Fruit fly (Drosophila melanogaster) whole organism: ENCODE results near the gene NO66.

Experiments
- CG8478 ChIP-seq: fragments of >200 bp; optimal IDR thresholded peaks from 2 replicates; lab custom pipeline; 2018; ENCODE audit warnings: inconsistent platforms
- Dll ChIP-seq: fragments of >200 bp; optimal IDR thresholded peaks from 2 replicates; lab custom pipeline; 2017
- EcR ChIP-seq, 2 experiments: fragments of >200 bp; optimal IDR thresholded peaks; 2 replicates each; lab custom pipeline; 2017; ENCODE audit warnings: missing biosample characterization in 2 of 2, missing genetic modification characterization in 2 of 2, missing genetic modification reagents in 2 of 2
- pan ChIP-seq: fragments of >200 bp; optimal IDR thresholded peaks from 2 replicates; lab custom pipeline; 2017
- psq ChIP-seq: fragments of >200 bp; optimal IDR thresholded peaks from 2 replicates; lab custom pipeline; 2017
- usp ChIP-seq: fragments of >200 bp; optimal IDR thresholded peaks from 2 replicates; lab custom pipeline; 2017; ENCODE audit warnings: missing biosample characterization, missing genetic modification characterization, mixed read lengths

NO66 gene

DNA sequence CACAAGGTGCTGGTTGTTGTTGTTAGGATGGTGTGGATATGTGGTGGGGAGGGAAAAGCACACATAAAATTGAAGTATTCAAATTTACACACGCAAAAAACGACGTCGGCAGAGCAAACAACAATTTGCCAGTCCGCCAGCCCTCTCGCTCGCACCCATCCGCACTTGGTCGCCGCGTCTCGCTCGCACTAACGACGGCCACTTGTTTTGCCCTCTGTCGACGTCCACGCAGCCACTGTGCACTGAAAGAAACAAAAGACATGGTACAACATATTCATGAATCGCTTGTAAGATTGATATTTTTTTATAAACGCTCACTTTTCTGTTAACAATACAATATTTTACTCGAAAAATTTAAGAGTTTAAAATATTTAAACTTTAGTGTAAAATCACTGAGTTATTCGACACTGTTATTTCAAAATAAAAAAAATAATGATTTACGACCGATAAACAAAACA, 4.7 kb downstream of the NO66 start:
- TF ChIP-seq usp (GFP tag; lab: Kevin White, UChicago) (no peak), pan (lab: Kevin White, UChicago) (no peak), psq (lab: Kevin White, UChicago) (no peak), EcR (GFP tag; optimal IDR thresholded peaks at IDR 0.05; lab: Kevin White, UChicago) (no peak), CG8478 (no peak), Dll (lab: Kevin White, UChicago) (no peak)

DNA sequence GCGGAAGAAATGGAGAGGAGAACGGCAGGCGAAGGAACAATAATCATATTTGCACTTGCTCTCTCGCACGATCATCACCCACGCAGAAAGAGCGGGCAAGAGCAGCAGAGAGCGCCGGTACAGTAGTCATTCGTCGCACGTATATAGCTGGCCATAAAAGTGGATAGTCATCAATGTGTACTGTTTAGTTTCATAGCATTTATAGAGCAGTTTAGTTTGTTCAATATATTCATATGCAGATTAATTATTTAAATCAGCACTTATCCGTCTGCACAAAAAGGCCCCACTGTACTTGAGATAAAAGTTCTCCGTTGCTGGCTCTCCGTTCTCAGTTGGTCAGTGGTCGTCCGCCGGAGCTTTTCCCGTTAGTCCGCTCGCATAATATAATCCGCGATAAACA, 5.5 kb downstream of the NO66 start:
- TF ChIP-seq pan (lab: Kevin White, UChicago): no peak
- TF ChIP-seq Dll (lab: Kevin White, UChicago): peak; percentile 57

- TF ChIP-seq usp (GFP tag; lab: Kevin White, UChicago) (no peak), pan (lab: Kevin White, UChicago) (no peak), Dll (lab: Kevin White, UChicago) (no peak)
Observed at dm6 chrX:4325346-4325745, 6.1 kb downstream of the NO66 start.

- no peak for TF ChIP-seq usp (GFP tag; lab: Kevin White, UChicago)
- TF ChIP-seq Dll (lab: Kevin White, UChicago): no peak
- TF ChIP-seq CG8478: no peak
- TF ChIP-seq pan (lab: Kevin White, UChicago): no peak
- TF ChIP-seq psq (lab: Kevin White, UChicago): no peak
- no peak for TF ChIP-seq EcR (GFP tag; optimal IDR thresholded peaks at IDR 0.05; lab: Kevin White, UChicago)
Observed at dm6 chrX:4329357-4329756, 10.1 kb downstream of the NO66 start, which contains the start of gene CG12693. Gene CG12693, minus strand, starts transcription at chrX:4329457.

DNA sequence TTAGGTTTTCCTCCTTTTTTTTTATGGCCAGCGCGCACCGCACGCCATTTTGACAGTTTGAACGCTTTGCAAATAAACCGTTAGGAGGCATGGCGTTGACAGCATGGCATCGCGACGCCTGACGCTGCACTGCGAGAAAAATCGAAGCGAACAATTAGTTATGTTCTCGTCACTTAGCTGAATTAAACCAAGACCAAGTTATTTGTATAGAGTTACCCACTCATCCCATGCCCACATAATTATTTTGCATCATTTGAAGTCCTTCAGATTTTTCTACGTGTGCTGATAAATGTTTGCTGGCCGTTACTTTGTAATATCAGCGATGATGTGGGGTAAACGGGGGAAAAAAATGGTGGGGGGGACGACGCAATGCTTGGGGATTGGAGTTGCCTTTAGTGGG, 10.6 kb downstream of the NO66 start:
- TF ChIP-seq Dll (lab: Kevin White, UChicago): no peak
- TF ChIP-seq EcR (GFP tag; optimal IDR thresholded peaks at IDR 0.05; lab: Kevin White, UChicago): no peak
- no peak for TF ChIP-seq CG8478
- TF ChIP-seq pan (lab: Kevin White, UChicago): no peak

DNA sequence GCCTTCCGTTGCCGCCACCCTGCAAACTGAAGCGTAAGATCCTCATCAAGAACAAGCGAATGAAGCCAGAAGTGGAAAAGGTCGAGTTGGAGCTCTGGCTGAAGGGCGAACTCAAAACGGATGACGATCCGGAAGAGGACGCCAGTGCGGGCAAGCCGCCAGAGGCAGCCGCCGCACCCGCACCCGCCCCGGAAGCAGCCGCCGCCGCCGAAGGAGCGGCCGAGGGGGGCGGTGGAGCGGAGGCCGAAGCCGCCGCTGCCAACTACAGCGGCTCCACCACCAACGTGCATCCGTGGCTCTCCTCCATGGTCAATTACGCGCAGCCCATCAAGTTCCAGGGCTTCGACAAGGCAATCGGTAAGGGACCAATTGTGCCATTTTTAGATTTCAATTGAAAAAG, 39.3 kb downstream of the NO66 start:
- TF ChIP-seq EcR (GFP tag; optimal IDR thresholded peaks at IDR 0.05; lab: Kevin White, UChicago): no peak
- TF ChIP-seq pan (lab: Kevin White, UChicago): no peak
- no peak for TF ChIP-seq psq (lab: Kevin White, UChicago)
- no peak for TF ChIP-seq usp (GFP tag; lab: Kevin White, UChicago)
- TF ChIP-seq Dll (lab: Kevin White, UChicago): no peak
- TF ChIP-seq CG8478: no peak

DNA sequence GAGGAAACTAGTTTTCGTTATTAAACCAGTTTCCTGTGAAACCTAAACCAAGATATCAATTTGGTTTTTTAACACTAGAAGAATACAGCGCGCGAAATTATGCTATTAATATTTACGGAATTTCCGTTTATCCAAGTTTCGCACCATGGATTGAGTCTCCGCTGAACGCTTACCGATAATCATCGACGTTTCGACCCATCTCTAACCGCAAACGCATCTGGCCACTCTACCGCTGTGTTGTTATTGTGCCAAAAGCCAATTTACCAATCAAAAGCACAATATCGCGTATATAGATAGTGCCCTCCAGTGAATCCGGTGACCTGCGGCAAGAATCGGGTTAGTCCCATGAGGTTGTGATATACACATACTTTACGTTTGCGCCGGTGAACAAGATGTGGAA, 47.0 kb downstream of the NO66 start, which contains the start of gene CG3626:
Gene CG3626 (plus strand): TSS at position 222 of the 400 bp plus-strand sequence.
- no peak for TF ChIP-seq CG8478
- TF ChIP-seq EcR (GFP tag; optimal IDR thresholded peaks at IDR 0.05; lab: Kevin White, UChicago): no peak
- TF ChIP-seq pan (lab: Kevin White, UChicago): no peak
- no peak for TF ChIP-seq psq (lab: Kevin White, UChicago)
- TF ChIP-seq Dll (lab: Kevin White, UChicago): no peak
- TF ChIP-seq usp (GFP tag; lab: Kevin White, UChicago): no peak
